Worm (Caenorhabditis elegans) whole organism, mixed stage, embryonic: ENCODE results near the gene rnf-113.

Experiments
- blmp-1 ChIP-seq: fragments of 150-350 bp; optimal IDR thresholded peaks from 2 replicates; lab custom pipeline; 2014; ENCODE audit warnings: missing biosample characterization, missing genetic modification characterization
- elt-3 ChIP-seq: fragments of 150-350 bp; optimal IDR thresholded peaks from 2 replicates; lab custom pipeline; 2014; ENCODE audit warnings: missing biosample characterization, missing genetic modification characterization
- lin-13 ChIP-seq: fragments of 150-350 bp; optimal IDR thresholded peaks from 2 replicates; lab custom pipeline; 2014; ENCODE audit warnings: missing biosample characterization, missing genetic modification characterization
- lsy-2 ChIP-seq: fragments of 150-350 bp; optimal IDR thresholded peaks from 2 replicates; lab custom pipeline; 2014; ENCODE audit warnings: missing biosample characterization, missing genetic modification characterization
- unc-62 ChIP-seq: fragments of 150-350 bp; optimal IDR thresholded peaks from 2 replicates; lab custom pipeline; 2014; ENCODE audit warnings: missing biosample characterization, missing genetic modification reagents, missing genetic modification characterization
- ztf-11 ChIP-seq: fragments of 150-350 bp; optimal IDR thresholded peaks from 2 replicates; lab custom pipeline; 2014; ENCODE audit warnings: missing biosample characterization, missing genetic modification characterization

DNA sequence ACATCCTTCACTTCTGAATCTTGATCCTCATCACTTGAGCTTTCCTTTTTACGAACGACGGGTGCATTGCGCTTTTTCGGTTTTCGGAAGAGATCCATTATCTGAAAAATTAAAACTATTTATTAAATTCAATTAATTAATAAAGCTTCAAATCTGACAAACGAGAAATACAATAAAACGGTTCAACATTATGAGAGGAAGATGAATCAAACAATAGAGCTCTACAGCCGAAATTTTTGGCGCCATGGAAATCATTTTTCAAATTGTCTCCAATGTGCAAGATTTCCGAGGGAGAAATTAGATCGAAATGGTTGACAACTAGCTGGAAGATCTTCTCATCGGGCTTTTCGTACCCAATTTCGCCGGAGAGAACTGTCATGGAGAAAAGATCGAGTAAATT is at the start of gene rnf-113:
- TF ChIP-seq lsy-2 (tag; lab: Kevin White, UChicago) (no peak), unc-62 (GFP tag; lab: Kevin White, UChicago) (no peak), elt-3 (tag; lab: Kevin White, UChicago) (no peak), lin-13 (tag; lab: Kevin White, UChicago) (no peak), blmp-1 (tag; lab: Kevin White, UChicago) (no peak), ztf-11 (tag; lab: Kevin White, UChicago) (no peak)
